Fruit fly (Drosophila melanogaster) whole organism, embryonic: Measurements from ENCODE around the gene NPF.

Experiments
- ATbp ChIP-seq: fragments of 200-800 bp; sonication (Bioruptor generic); optimal IDR thresholded peaks from 2 replicates; lab custom pipeline; 2017; ENCODE audit warnings: missing biosample characterization, mild to moderate bottlenecking, missing genetic modification characterization, missing genetic modification reagents
- BEAF-32 ChIP-seq: fragments of 200-800 bp; sonication (Bioruptor generic); optimal IDR thresholded peaks from 3 replicates; lab custom pipeline; 2017; ENCODE audit warnings: missing biosample characterization, missing genetic modification characterization, mild to moderate bottlenecking, moderate library complexity, missing genetic modification reagents
- CG10267 ChIP-seq: fragments of 200-800 bp; sonication (Bioruptor generic); optimal IDR thresholded peaks from 2 replicates; lab custom pipeline; 2018; ENCODE audit warnings: missing biosample characterization, mild to moderate bottlenecking, missing genetic modification characterization, moderate library complexity
- CG10274 ChIP-seq: fragments of 200-800 bp; sonication (Bioruptor generic); optimal IDR thresholded peaks from 3 replicates; lab custom pipeline; 2017; ENCODE audit warnings: missing biosample characterization, mild to moderate bottlenecking, missing genetic modification characterization
- CG12659 ChIP-seq: fragments of 200-800 bp; sonication (Bioruptor generic); optimal IDR thresholded peaks from 3 replicates; lab custom pipeline; 2017; ENCODE audit warnings: mild to moderate bottlenecking, missing biosample characterization, missing genetic modification reagents, missing genetic modification characterization
- CG13775 ChIP-seq: fragments of 200-800 bp; sonication (Bioruptor generic); optimal IDR thresholded peaks from 3 replicates; lab custom pipeline; 2017; ENCODE audit warnings: missing biosample characterization, mild to moderate bottlenecking, missing genetic modification characterization
- CG14860 ChIP-seq: fragments of 200-800 bp; sonication (Bioruptor generic); IDR thresholded peaks from 3 replicates; pipeline ENCODE4 v1.3.6; 2022; ENCODE audit warnings: missing biosample characterization, missing genetic modification characterization; ENCODE audit not compliant: partially characterized antibody
- CG15011 ChIP-seq: fragments of 200-800 bp; sonication (Bioruptor generic); optimal IDR thresholded peaks from 3 replicates; lab custom pipeline; 2018; ENCODE audit warnings: missing biosample characterization, mild to moderate bottlenecking, missing genetic modification characterization
- CG1603 ChIP-seq: fragments of 200-800 bp; sonication (Bioruptor generic); optimal IDR thresholded peaks from 2 replicates; lab custom pipeline; 2019; ENCODE audit warnings: missing biosample characterization, mild to moderate bottlenecking, missing genetic modification characterization, moderate library complexity
- CG16813 ChIP-seq: fragments of 200-800 bp; sonication (Bioruptor generic); IDR thresholded peaks from 3 replicates; pipeline ENCODE4 v1.3.6; 2022; ENCODE audit warnings: missing biosample characterization, missing genetic modification characterization; ENCODE audit not compliant: partially characterized antibody
- CG2129 ChIP-seq: fragments of 200-800 bp; sonication (Bioruptor generic); IDR thresholded peaks from 2 replicates; pipeline ENCODE4 v1.3.6; 2022; ENCODE audit warnings: missing biosample characterization, missing genetic modification characterization; ENCODE audit not compliant: partially characterized antibody
- CG3995 ChIP-seq: fragments of 200-800 bp; sonication (Bioruptor generic); optimal IDR thresholded peaks from 3 replicates; lab custom pipeline; 2016; ENCODE audit warnings: missing biosample characterization, missing genetic modification characterization
- CG4360 ChIP-seq: fragments of 200-800 bp; sonication (Bioruptor generic); IDR thresholded peaks from 2 replicates; pipeline ENCODE4 v1.3.6; 2022; ENCODE audit warnings: missing biosample characterization, missing genetic modification characterization
- CG4854 ChIP-seq: fragments of 200-800 bp; sonication (Bioruptor generic); optimal IDR thresholded peaks from 2 replicates; lab custom pipeline; 2016; ENCODE audit warnings: missing biosample characterization, missing genetic modification characterization, inconsistent platforms
- CG6791 ChIP-seq: fragments of 200-800 bp; sonication (Bioruptor generic); IDR thresholded peaks from 3 replicates; pipeline ENCODE4 v1.3.6; 2022; ENCODE audit warnings: missing biosample characterization, missing genetic modification characterization; ENCODE audit not compliant: partially characterized antibody
- CG8089 ChIP-seq: fragments of 200-800 bp; sonication (Bioruptor generic); optimal IDR thresholded peaks from 3 replicates; lab custom pipeline; 2016; ENCODE audit warnings: missing biosample characterization, missing genetic modification characterization
- CG9817 ChIP-seq: fragments of 200-800 bp; sonication (Bioruptor generic); optimal IDR thresholded peaks from 2 replicates; lab custom pipeline; 2018; ENCODE audit warnings: missing biosample characterization, mild to moderate bottlenecking, missing genetic modification characterization, moderate library complexity
- Dp ChIP-seq: fragments of 200-800 bp; sonication (Bioruptor generic); optimal IDR thresholded peaks from 2 replicates; lab custom pipeline; 2018; ENCODE audit warnings: missing biosample characterization, mild to moderate bottlenecking, missing genetic modification characterization, moderate library complexity
- E2f2 ChIP-seq: fragments of 200-800 bp; sonication (Bioruptor generic); IDR thresholded peaks from 2 replicates; pipeline ENCODE4 v1.3.6; 2022; ENCODE audit warnings: missing biosample characterization, missing genetic modification characterization
- Ets65A ChIP-seq: fragments of 200-800 bp; sonication (Bioruptor generic); peaks from one replicate; lab custom pipeline; 2016; ENCODE audit warnings: missing biosample characterization, missing genetic modification characterization
- Ets97D ChIP-seq: fragments of 200-800 bp; sonication (Bioruptor generic); optimal IDR thresholded peaks from 3 replicates; lab custom pipeline; 2016; ENCODE audit warnings: missing biosample characterization, missing genetic modification characterization
- GATAe ChIP-seq: fragments of 200-800 bp; sonication (Bioruptor generic); conservative IDR thresholded peaks from 2 replicates; pipeline ENCODE4 v1.3.6; 2022; ENCODE audit warnings: missing biosample characterization, missing genetic modification characterization
- HLH4C ChIP-seq: fragments of 200-800 bp; sonication (Bioruptor generic); IDR thresholded peaks from 3 replicates; pipeline ENCODE4 v1.3.6; 2022; ENCODE audit warnings: missing biosample characterization, missing genetic modification characterization; ENCODE audit not compliant: partially characterized antibody
- Opbp ChIP-seq: fragments of 200-800 bp; sonication (Bioruptor generic); IDR thresholded peaks from 3 replicates; pipeline ENCODE4 v1.3.6; 2022; ENCODE audit warnings: missing biosample characterization, missing genetic modification characterization; ENCODE audit not compliant: partially characterized antibody
- TFAM ChIP-seq: fragments of 200-800 bp; sonication (Bioruptor generic); optimal IDR thresholded peaks from 2 replicates; lab custom pipeline; 2017; ENCODE audit warnings: missing biosample characterization, missing genetic modification characterization, inconsistent platforms
- Xbp1 ChIP-seq: fragments of 200-800 bp; sonication (Bioruptor generic); optimal IDR thresholded peaks from 3 replicates; lab custom pipeline; 2016; ENCODE audit warnings: missing biosample characterization, mild to moderate bottlenecking, missing genetic modification characterization
- amos ChIP-seq: fragments of 200-800 bp; sonication (Bioruptor generic); IDR thresholded peaks from 2 replicates; pipeline ENCODE4 v1.3.6; 2022; ENCODE audit warnings: missing biosample characterization, missing genetic modification characterization; ENCODE audit not compliant: partially characterized antibody
- bbx ChIP-seq: fragments of 200-800 bp; sonication (Bioruptor generic); IDR thresholded peaks from 2 replicates; pipeline ENCODE4 v1.3.6; 2022; ENCODE audit warnings: missing biosample characterization, missing genetic modification characterization; ENCODE audit not compliant: partially characterized antibody
- bsh ChIP-seq, 2 experiments: fragments of 200-800 bp; sonication (Bioruptor generic); optimal IDR thresholded peaks; 2 replicates each; lab custom pipeline; 2017 to 2018; ENCODE audit warnings: mild to moderate bottlenecking in 2 of 2, missing biosample characterization in 2 of 2, missing genetic modification characterization in 2 of 2, moderate library complexity in 1 of 2
- cwo ChIP-seq: fragments of 200-800 bp; sonication (Bioruptor generic); optimal IDR thresholded peaks from 3 replicates; lab custom pipeline; 2017; ENCODE audit warnings: missing biosample characterization, missing genetic modification characterization, mild to moderate bottlenecking, moderate library complexity, missing genetic modification reagents
- esg ChIP-seq: fragments of 200-800 bp; sonication (Bioruptor generic); conservative IDR thresholded peaks from 2 replicates; pipeline ENCODE4 v1.3.6; 2022; ENCODE audit warnings: missing biosample characterization, missing genetic modification characterization
- hb ChIP-seq: fragments of 200-800 bp; sonication (Bioruptor generic); IDR thresholded peaks from 3 replicates; pipeline ENCODE4 v1.3.6; 2022; ENCODE audit warnings: missing biosample characterization, missing genetic modification characterization; ENCODE audit not compliant: partially characterized antibody
- hbn ChIP-seq: fragments of 200-800 bp; sonication (Bioruptor generic); IDR thresholded peaks from 2 replicates; pipeline ENCODE4 v1.3.6; 2022; ENCODE audit warnings: missing biosample characterization, missing genetic modification characterization; ENCODE audit not compliant: partially characterized antibody
- inv ChIP-seq: fragments of 200-800 bp; sonication (Bioruptor generic); IDR thresholded peaks from 2 replicates; pipeline ENCODE4 v1.3.6; 2022; ENCODE audit warnings: missing biosample characterization, missing genetic modification characterization; ENCODE audit not compliant: partially characterized antibody
- lbe ChIP-seq: fragments of 200-800 bp; sonication (Bioruptor generic); optimal IDR thresholded peaks from 2 replicates; lab custom pipeline; 2016; ENCODE audit warnings: missing biosample characterization, mild to moderate bottlenecking, missing genetic modification characterization
- odd ChIP-seq: fragments of 200-800 bp; sonication (Bioruptor generic); optimal IDR thresholded peaks from 2 replicates; lab custom pipeline; 2017; ENCODE audit warnings: missing biosample characterization, mild to moderate bottlenecking, missing genetic modification characterization
- pfk ChIP-seq: fragments of 200-800 bp; sonication (Bioruptor generic); optimal IDR thresholded peaks from 2 replicates; lab custom pipeline; 2018; ENCODE audit warnings: missing biosample characterization, mild to moderate bottlenecking, missing genetic modification characterization, moderate library complexity
- pzg ChIP-seq: fragments of 200-800 bp; sonication (Bioruptor generic); optimal IDR thresholded peaks from 3 replicates; lab custom pipeline; 2018; ENCODE audit warnings: missing biosample characterization, mild to moderate bottlenecking, missing genetic modification characterization, moderate library complexity
- run ChIP-seq: fragments of 200-800 bp; sonication (Bioruptor generic); optimal IDR thresholded peaks from 3 replicates; lab custom pipeline; 2018; ENCODE audit warnings: missing biosample characterization, mild to moderate bottlenecking, missing genetic modification characterization
- slou ChIP-seq: fragments of 200-800 bp; sonication (Bioruptor generic); optimal IDR thresholded peaks from 3 replicates; lab custom pipeline; 2016; ENCODE audit warnings: missing biosample characterization, missing genetic modification characterization
- stwl ChIP-seq: fragments of 200-800 bp; sonication (Bioruptor generic); optimal IDR thresholded peaks from 3 replicates; lab custom pipeline; 2018; ENCODE audit warnings: missing biosample characterization, mild to moderate bottlenecking, missing genetic modification characterization, moderate library complexity
- tap ChIP-seq: fragments of 200-800 bp; optimal IDR thresholded peaks from 3 replicates; lab custom pipeline; 2019; ENCODE audit warnings: missing biosample characterization, mild to moderate bottlenecking, missing genetic modification characterization, moderate library complexity
- tna ChIP-seq: fragments of 200-800 bp; sonication (Bioruptor generic); IDR thresholded peaks from 2 replicates; pipeline ENCODE4 v1.3.6; 2022; ENCODE audit warnings: missing biosample characterization, missing genetic modification characterization; ENCODE audit not compliant: partially characterized antibody
- trem ChIP-seq: fragments of 200-800 bp; optimal IDR thresholded peaks from 3 replicates; lab custom pipeline; 2019; ENCODE audit warnings: missing biosample characterization, mild to moderate bottlenecking, missing genetic modification characterization, moderate library complexity
- unpg ChIP-seq: fragments of 200-800 bp; sonication (Bioruptor generic); optimal IDR thresholded peaks from 3 replicates; lab custom pipeline; 2018; ENCODE audit warnings: missing biosample characterization, mild to moderate bottlenecking, missing genetic modification characterization, moderate library complexity
- vnd ChIP-seq: fragments of 200-800 bp; sonication (Bioruptor generic); IDR thresholded peaks from 3 replicates; pipeline ENCODE4 v1.3.6; 2022; ENCODE audit warnings: missing biosample characterization, missing genetic modification characterization; ENCODE audit not compliant: partially characterized antibody
- zen2 ChIP-seq: fragments of 200-800 bp; sonication (Bioruptor generic); IDR thresholded peaks from 3 replicates; pipeline ENCODE4 v1.3.6; 2022; ENCODE audit warnings: missing biosample characterization, missing genetic modification characterization; ENCODE audit not compliant: partially characterized antibody

The NPF gene

dm6 chr3R:16650950-16651349 lies 41.9 kb downstream of the NPF start, which contains the start of gene Mettl4:
Mettl4 (minus strand) TSS chr3R:16651157.
- no peak for TF ChIP-seq CG10274
- TF ChIP-seq CG8089 (GFP tag; lab: Kevin White, UChicago), result no peak
- TF ChIP-seq CG1603 (tag; lab: Kevin White, UChicago), result peak; percentile 8
- TF ChIP-seq bsh (GFP tag; optimal IDR thresholded peaks at IDR 0.05; lab: Kevin White, UChicago), result no peak
- no peak for TF ChIP-seq ATbp (GFP tag; lab: Kevin White, UChicago)
- TF ChIP-seq tna (GFP tag; lab: Robert Waterston, UW), result peak; percentile 64; the same call in 1 of the 2 replicates
- no peak for TF ChIP-seq CG4360 (GFP tag; lab: Robert Waterston, UW)
- 0 out of 2 replicates have a peak, but pooled peaks have one; percentile 9 for TF ChIP-seq inv
- TF ChIP-seq pfk (GFP tag; lab: Kevin White, UChicago), result no peak
- TF ChIP-seq TFAM (GFP tag; lab: Kevin White, UChicago), result no peak
- TF ChIP-seq E2f2, result peak; percentile 92
- no peak for TF ChIP-seq CG13775 (GFP tag; lab: Kevin White, UChicago)
- no peak for TF ChIP-seq cwo (GFP tag; lab: Kevin White, UChicago)
- TF ChIP-seq Opbp (GFP tag; lab: Robert Waterston, UW), result peak; percentile 58; the same call in 2 of the 3 replicates
- no peak for TF ChIP-seq Ets65A (GFP tag; lab: Kevin White, UChicago)
- TF ChIP-seq trem, result peak; percentile 16
- TF ChIP-seq lbe, result no peak
- peak; percentile 61 for TF ChIP-seq hbn
- peak; percentile 54; the same call in 1 of the 3 replicates for TF ChIP-seq vnd (GFP tag; lab: Robert Waterston, UW)
- peak; percentile 86 for TF ChIP-seq Dp
- TF ChIP-seq zen2 (GFP tag; lab: Robert Waterston, UW), result peak; percentile 50; the same call in 1 of the 3 replicates
- no peak for TF ChIP-seq run (tag; lab: Kevin White, UChicago)
- TF ChIP-seq odd (GFP tag; lab: Kevin White, UChicago), result no peak
- TF ChIP-seq unpg, result no peak
- TF ChIP-seq CG16813 (GFP tag; lab: Robert Waterston, UW), result peak; percentile 62
- TF ChIP-seq CG14860 (GFP tag; lab: Robert Waterston, UW), result peak; percentile 51; the same call in 1 of the 3 replicates
- peak; percentile 4 for TF ChIP-seq CG10267 (tag; lab: Kevin White, UChicago)
- TF ChIP-seq Xbp1, result no peak
- TF ChIP-seq CG12659 (GFP tag; lab: Kevin White, UChicago), result no peak
- no peak for TF ChIP-seq esg (GFP tag; lab: Robert Waterston, UW)
- no peak for TF ChIP-seq slou (GFP tag; lab: Kevin White, UChicago)
- TF ChIP-seq CG4854 (GFP tag; lab: Kevin White, UChicago), result no peak
- no peak for TF ChIP-seq GATAe (GFP tag; lab: Robert Waterston, UW)
- TF ChIP-seq HLH4C (GFP tag; lab: Robert Waterston, UW), result peak; percentile 74
- TF ChIP-seq bbx (GFP tag; lab: Robert Waterston, UW), result peak; percentile 70
- TF ChIP-seq CG2129, result 0 out of 2 replicates have a peak, but pooled peaks have one; percentile 24
- no peak for TF ChIP-seq CG9817
- TF ChIP-seq CG6791 (GFP tag; lab: Robert Waterston, UW), result peak; percentile 65; the same call in 2 of the 3 replicates
- TF ChIP-seq CG15011, result no peak
- peak; percentile 54; the same call in 1 of the 3 replicates for TF ChIP-seq hb (GFP tag; lab: Robert Waterston, UW)
- TF ChIP-seq stwl (tag; lab: Kevin White, UChicago), result peak; percentile 84
- peak; percentile 50 for TF ChIP-seq pzg
- TF ChIP-seq BEAF-32, result peak; percentile 73
- peak; percentile 67; the same call in 1 of the 2 replicates for TF ChIP-seq amos
- no peak for TF ChIP-seq tap
- TF ChIP-seq Ets97D, result peak; percentile 47
- peak; percentile 64 for TF ChIP-seq CG3995 (GFP tag; lab: Kevin White, UChicago)
